Worm (Caenorhabditis elegans) whole organism, L3 larva: ENCODE measurements around the gene dmd-9.

ENCODE experiments used
- aly-2 ChIP-seq: fragments of 150-350 bp; optimal IDR thresholded peaks from 2 replicates; lab custom pipeline; 2014; ENCODE audit warnings: missing biosample characterization, missing genetic modification characterization
- ceh-9 ChIP-seq: sonication (generic microtip); optimal IDR thresholded peaks from 2 replicates; lab custom pipeline; 2018; ENCODE audit warnings: missing biosample characterization, missing genetic modification characterization
- fos-1 ChIP-seq: fragments of 150-350 bp; optimal IDR thresholded peaks from 2 replicates; lab custom pipeline; 2014; ENCODE audit warnings: missing biosample characterization, missing genetic modification characterization
- nhr-237 ChIP-seq: fragments of 150-350 bp; optimal IDR thresholded peaks from 2 replicates; lab custom pipeline; 2014; ENCODE audit warnings: missing biosample characterization, missing genetic modification characterization
- nhr-67 ChIP-seq: fragments of 150-350 bp; optimal IDR thresholded peaks from 2 replicates; lab custom pipeline; 2014; ENCODE audit warnings: missing biosample characterization, missing genetic modification characterization
- nhr-76 ChIP-seq: fragments of 150-350 bp; sonication (generic microtip); optimal IDR thresholded peaks from 5 replicates; lab custom pipeline; 2014; ENCODE audit warnings: missing biosample characterization, missing genetic modification characterization

DNA sequence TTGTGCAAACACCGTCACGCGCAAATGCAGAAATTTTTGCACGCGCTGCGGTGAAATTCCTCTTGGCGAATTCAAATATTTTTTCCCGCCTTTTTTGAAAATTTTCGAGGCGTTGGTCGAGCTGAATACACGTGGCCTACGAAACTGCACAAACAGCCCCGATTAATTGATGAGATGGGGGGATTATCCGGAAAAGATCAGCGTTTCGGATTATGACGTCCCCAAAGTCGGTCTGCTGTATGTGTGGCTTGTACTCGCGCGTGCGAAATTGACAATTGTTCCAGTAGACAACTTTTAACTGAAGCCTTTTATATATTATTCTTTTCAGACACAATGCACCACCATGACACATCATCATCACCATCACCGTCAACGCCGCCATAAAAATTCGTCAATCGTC, 2.3 kb downstream of the dmd-9 start:
- TF ChIP-seq fos-1 (tag; lab: Kevin White, UChicago) (no peak), ceh-9 (tag; lab: Kevin White, UChicago) (no peak), nhr-237 (tag; lab: Kevin White, UChicago) (no peak), nhr-76 (no peak), aly-2 (tag; lab: Kevin White, UChicago) (no peak), nhr-67 (tag; lab: Kevin White, UChicago) (no peak)
